Worm (Caenorhabditis elegans) whole organism, L3 larva: ENCODE measurements around the gene pxf-1.
A peak's percentile ranks its signal among the peaks of the same experiment; 100 is the strongest.

Experiments used
- R02D3.7 ChIP-seq: fragments of 150-350 bp; optimal IDR thresholded peaks from 2 replicates; lab custom pipeline; 2014; ENCODE audit warnings: missing biosample characterization, missing genetic modification characterization
- ZK546.5 ChIP-seq: sonication (generic microtip); optimal IDR thresholded peaks from 2 replicates; lab custom pipeline; 2017; ENCODE audit warnings: missing biosample characterization, missing genetic modification characterization
- aly-2 ChIP-seq: fragments of 150-350 bp; optimal IDR thresholded peaks from 2 replicates; lab custom pipeline; 2014; ENCODE audit warnings: missing biosample characterization, missing genetic modification characterization
- ama-1 ChIP-seq: fragments of 150-350 bp; optimal IDR thresholded peaks from 2 replicates; lab custom pipeline; 2018
- ceh-16 ChIP-seq: sonication (generic microtip); optimal IDR thresholded peaks from 2 replicates; lab custom pipeline; 2017; ENCODE audit warnings: missing biosample characterization, missing genetic modification characterization
- ceh-28 ChIP-seq: fragments of 150-350 bp; optimal IDR thresholded peaks from 2 replicates; lab custom pipeline; 2014; ENCODE audit warnings: missing biosample characterization, missing genetic modification reagents, missing genetic modification characterization
- ceh-82 ChIP-seq: fragments of 150-350 bp; optimal IDR thresholded peaks from 2 replicates; lab custom pipeline; 2014; ENCODE audit warnings: missing biosample characterization, missing genetic modification characterization
- ceh-9 ChIP-seq: sonication (generic microtip); optimal IDR thresholded peaks from 2 replicates; lab custom pipeline; 2018; ENCODE audit warnings: missing biosample characterization, missing genetic modification characterization
- egl-27 ChIP-seq: sonication (generic microtip); optimal IDR thresholded peaks from 4 replicates; lab custom pipeline; 2017; ENCODE audit warnings: missing biosample characterization, missing genetic modification reagents, missing genetic modification characterization
- egl-5 ChIP-seq: fragments of 150-350 bp; optimal IDR thresholded peaks from 2 replicates; lab custom pipeline; 2017; ENCODE audit warnings: missing biosample characterization, missing genetic modification reagents, missing genetic modification characterization, inconsistent platforms
- elt-1 ChIP-seq: fragments of 150-350 bp; optimal IDR thresholded peaks from 2 replicates; lab custom pipeline; 2014; ENCODE audit warnings: missing biosample characterization, missing genetic modification characterization
- elt-2 ChIP-seq: sonication (generic microtip); optimal IDR thresholded peaks from 2 replicates; lab custom pipeline; 2016; ENCODE audit warnings: missing genetic modification reagents, mild to moderate bottlenecking, missing genetic modification characterization, missing compliant biosample characterization
- elt-3 ChIP-seq, 3 experiments: fragments of 150-350 bp in 1 of 3; sonication (generic microtip) in 2 of 3; optimal IDR thresholded peaks; 2 replicates in 2 of 3; 4 replicates in 1 of 3; lab custom pipeline; 2014 to 2017; ENCODE audit warnings: missing biosample characterization in 3 of 3, missing genetic modification characterization in 3 of 3
- eor-1 ChIP-seq, 2 experiments: fragments of 150-350 bp; optimal IDR thresholded peaks; 2 replicates each; lab custom pipeline; 2014 to 2018; ENCODE audit warnings: missing biosample characterization in 2 of 2, missing genetic modification characterization in 2 of 2
- fkh-10 ChIP-seq: sonication (generic microtip); optimal IDR thresholded peaks from 2 replicates; lab custom pipeline; 2017; ENCODE audit warnings: missing biosample characterization, missing genetic modification reagents, missing genetic modification characterization
- fkh-2 ChIP-seq: fragments of 150-350 bp; optimal IDR thresholded peaks from 2 replicates; lab custom pipeline; 2014; ENCODE audit warnings: missing biosample characterization, missing genetic modification reagents, missing genetic modification characterization
- hmg-11 ChIP-seq: sonication (generic microtip); optimal IDR thresholded peaks from 2 replicates; lab custom pipeline; 2016; ENCODE audit warnings: missing genetic modification characterization, missing compliant biosample characterization
- jun-1 ChIP-seq: fragments of 150-350 bp; optimal IDR thresholded peaks from 2 replicates; lab custom pipeline; 2014; ENCODE audit warnings: missing biosample characterization, missing genetic modification reagents, missing genetic modification characterization
- lin-15B ChIP-seq: fragments of 150-350 bp; optimal IDR thresholded peaks from 2 replicates; lab custom pipeline; 2014; ENCODE audit warnings: missing biosample characterization, missing genetic modification characterization
- lin-39 ChIP-seq: fragments of 150-350 bp; optimal IDR thresholded peaks from 2 replicates; lab custom pipeline; 2018; ENCODE audit warnings: missing biosample characterization, missing genetic modification reagents, missing genetic modification characterization
- mdl-1 ChIP-seq: fragments of 150-350 bp; optimal IDR thresholded peaks from 2 replicates; lab custom pipeline; 2014; ENCODE audit warnings: missing biosample characterization, missing genetic modification characterization
- nfya-1 ChIP-seq: sonication (generic microtip); optimal IDR thresholded peaks from 2 replicates; lab custom pipeline; 2017; ENCODE audit warnings: missing genetic modification characterization, mild to moderate bottlenecking, missing compliant biosample characterization, antibody characterized with exemption, moderate library complexity; ENCODE audit not compliant: insufficient read depth
- nhr-11 ChIP-seq: fragments of 150-350 bp; optimal IDR thresholded peaks from 2 replicates; lab custom pipeline; 2014; ENCODE audit warnings: missing biosample characterization, missing genetic modification characterization
- nhr-12 ChIP-seq: fragments of 150-350 bp; optimal IDR thresholded peaks from 2 replicates; lab custom pipeline; 2014; ENCODE audit warnings: missing biosample characterization, missing genetic modification characterization
- nhr-23 ChIP-seq: fragments of 150-350 bp; optimal IDR thresholded peaks from 2 replicates; lab custom pipeline; 2014; ENCODE audit warnings: missing biosample characterization, missing genetic modification reagents, missing genetic modification characterization
- nhr-237 ChIP-seq: fragments of 150-350 bp; optimal IDR thresholded peaks from 2 replicates; lab custom pipeline; 2014; ENCODE audit warnings: missing biosample characterization, missing genetic modification characterization
- nhr-25 ChIP-seq: sonication (generic microtip); optimal IDR thresholded peaks from 2 replicates; lab custom pipeline; 2017; ENCODE audit warnings: missing biosample characterization, missing genetic modification characterization
- nhr-28 ChIP-seq: fragments of 150-350 bp; optimal IDR thresholded peaks from 2 replicates; lab custom pipeline; 2014; ENCODE audit warnings: missing biosample characterization, missing genetic modification characterization
- nhr-43 ChIP-seq: sonication (generic microtip); optimal IDR thresholded peaks from 2 replicates; lab custom pipeline; 2016; ENCODE audit warnings: mild to moderate bottlenecking, missing genetic modification characterization, missing compliant biosample characterization; ENCODE audit not compliant: poor library complexity, severe bottlenecking
- nhr-67 ChIP-seq: fragments of 150-350 bp; optimal IDR thresholded peaks from 2 replicates; lab custom pipeline; 2014; ENCODE audit warnings: missing biosample characterization, missing genetic modification characterization
- pha-4 ChIP-seq: fragments of 150-350 bp; optimal IDR thresholded peaks from 2 replicates; lab custom pipeline; 2014; ENCODE audit warnings: missing biosample characterization, missing genetic modification reagents, missing genetic modification characterization
- pqm-1 ChIP-seq: fragments of 150-350 bp; optimal IDR thresholded peaks from 2 replicates; lab custom pipeline; 2017; ENCODE audit warnings: missing biosample characterization, missing genetic modification characterization, inconsistent platforms
- sea-2 ChIP-seq: fragments of 150-350 bp; sonication (generic microtip); optimal IDR thresholded peaks from 4 replicates; lab custom pipeline; 2014; ENCODE audit warnings: missing biosample characterization, missing genetic modification reagents, missing genetic modification characterization
- skn-1 ChIP-seq: fragments of 150-350 bp; optimal IDR thresholded peaks from 2 replicates; lab custom pipeline; 2014; ENCODE audit warnings: missing biosample characterization, missing genetic modification characterization
- snpc-4 ChIP-seq: fragments of 150-350 bp; optimal IDR thresholded peaks from 2 replicates; lab custom pipeline; 2014; ENCODE audit warnings: missing biosample characterization, missing genetic modification characterization
- unc-62 ChIP-seq: fragments of 150-350 bp; sonication (generic microtip); optimal IDR thresholded peaks from 4 replicates; lab custom pipeline; 2014; ENCODE audit warnings: missing biosample characterization, missing genetic modification reagents, missing genetic modification characterization
- ztf-11 ChIP-seq: fragments of 150-350 bp; optimal IDR thresholded peaks from 2 replicates; lab custom pipeline; 2014; ENCODE audit warnings: missing biosample characterization, missing genetic modification characterization
- ztf-4 ChIP-seq: fragments of 150-350 bp; optimal IDR thresholded peaks from 2 replicates; lab custom pipeline; 2014; ENCODE audit warnings: missing biosample characterization, missing genetic modification characterization

The pxf-1 gene

ce11 chrIV:10151439-10151997 lies 22.6 kb downstream of the pxf-1 start, which contains the start of gene copg-1:
TSS of gene copg-1 (plus strand) at chrIV:10151947.
- TF ChIP-seq snpc-4 (tag; lab: Kevin White, UChicago): peak; percentile 51
- peak; percentile 77 for TF ChIP-seq nfya-1 (tag; lab: Kevin White, UChicago)
- TF ChIP-seq ceh-9: no peak
- TF ChIP-seq elt-3 (tag; optimal IDR thresholded peaks at IDR 0.05; lab: Kevin White, UChicago): no peak
- TF ChIP-seq fkh-10: no peak
- no peak for TF ChIP-seq ceh-28
- no peak for TF ChIP-seq ZK546.5 (tag; lab: Kevin White, UChicago)
- no peak for TF ChIP-seq elt-1 (tag; lab: Kevin White, UChicago)
- TF ChIP-seq nhr-237 (tag; lab: Kevin White, UChicago): no peak
- TF ChIP-seq pqm-1 (tag; lab: Kevin White, UChicago): peak; percentile 19
- no peak for TF ChIP-seq ceh-16 (tag; lab: Kevin White, UChicago)
- peak; percentile 4 for TF ChIP-seq nhr-25
- TF ChIP-seq eor-1 (tag; optimal IDR thresholded peaks at IDR 0.05; lab: Kevin White, UChicago): no peak
- TF ChIP-seq ceh-82 (tag; lab: Kevin White, UChicago): no peak
- peak; percentile 31 for TF ChIP-seq nhr-43
- no peak for TF ChIP-seq ztf-4 (tag; lab: Kevin White, UChicago)
- peak; percentile 66 for TF ChIP-seq pha-4 (tag; lab: Kevin White, UChicago)
- no peak for TF ChIP-seq egl-5 (tag; lab: Kevin White, UChicago)
- no peak for TF ChIP-seq mdl-1 (tag; lab: Kevin White, UChicago)
- TF ChIP-seq hmg-11: peak; percentile 75
- peak; percentile 43 for TF ChIP-seq lin-15B (tag; lab: Kevin White, UChicago)
- no peak for TF ChIP-seq nhr-67 (tag; lab: Kevin White, UChicago)
- no peak for TF ChIP-seq unc-62 (GFP tag; lab: Kevin White, UChicago)
- no peak for TF ChIP-seq elt-2 (tag; lab: Kevin White, UChicago)
- no peak for TF ChIP-seq jun-1 (tag; lab: Kevin White, UChicago)
- TF ChIP-seq nhr-11 (tag; lab: Kevin White, UChicago): no peak
- TF ChIP-seq sea-2 (GFP tag; lab: Kevin White, UChicago): no peak
- TF ChIP-seq ama-1 (lab: Kevin White, UChicago): no peak
- TF ChIP-seq ztf-11 (tag; lab: Kevin White, UChicago): no peak
- peak; percentile 63 for TF ChIP-seq nhr-23 (tag; lab: Kevin White, UChicago)

ce11 chrIV:10150552-10151004 lies 23.6 kb downstream of the pxf-1 start, which contains the start of gene tsp-12:
TSS of gene tsp-12 (minus strand) at chrIV:10150602.
- no peak for TF ChIP-seq nhr-237 (tag; lab: Kevin White, UChicago)
- TF ChIP-seq snpc-4 (tag; lab: Kevin White, UChicago): peak; percentile 50
- peak; percentile 63 for TF ChIP-seq pha-4 (tag; lab: Kevin White, UChicago)

- TF ChIP-seq R02D3.7 (tag; lab: Kevin White, UChicago) (no peak), nhr-11 (tag; lab: Kevin White, UChicago) (no peak), mdl-1 (tag; lab: Kevin White, UChicago) (no peak), nhr-12 (tag; lab: Kevin White, UChicago) (no peak), skn-1 (tag; lab: Kevin White, UChicago) (no peak), nhr-28 (tag; lab: Kevin White, UChicago) (no peak), elt-1 (tag; lab: Kevin White, UChicago) (no peak), ama-1 (lab: Kevin White, UChicago) (no peak), ZK546.5 (tag; lab: Kevin White, UChicago) (no peak), aly-2 (tag; lab: Kevin White, UChicago) (no peak), egl-27 (tag; lab: Kevin White, UChicago) (no peak), fkh-2 (tag; lab: Kevin White, UChicago) (no peak), lin-39 (tag; lab: Kevin White, UChicago) (no peak), egl-5 (tag; lab: Kevin White, UChicago) (no peak)
Observed at ce11 chrIV:10148938-10149337, 25.2 kb downstream of the pxf-1 start, which contains the start of gene pigs-1. TSS of gene pigs-1 (minus strand) at chrIV:10149038.
